Worm (Caenorhabditis elegans): Measurements from ENCODE around the gene srx-64.

DNA sequence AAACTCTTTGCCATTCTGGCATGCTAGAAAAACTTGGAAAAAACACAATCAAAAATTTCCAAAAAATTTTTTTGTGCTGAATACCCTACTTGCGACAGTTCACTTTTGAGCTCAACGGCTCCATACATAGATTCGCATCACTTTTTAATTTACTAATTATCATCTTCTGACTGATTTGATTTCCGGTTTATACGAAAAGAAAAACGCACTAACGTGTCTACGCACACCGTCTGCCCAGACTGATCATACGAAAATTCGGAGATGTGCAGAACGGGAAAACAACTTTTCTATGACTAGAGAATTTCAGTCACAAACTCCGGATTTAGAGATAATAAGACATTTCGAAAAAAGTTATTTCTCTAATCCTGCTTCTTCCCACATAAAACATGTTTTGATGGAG lies 44.6 kb upstream of the srx-64 start:
- TF ChIP-seq ztf-23 (GFP tag; IDR thresholded peaks at IDR 0.05) (no peak), med-1 (GFP tag; optimal IDR thresholded peaks at IDR 0.05; ENCODE audit: insufficient read depth) (no peak), cog-1 (tag; optimal IDR thresholded peaks at IDR 0.05) (no peak), tab-1 (GFP tag; IDR thresholded peaks at IDR 0.05) (no peak), flt-1 (GFP tag; IDR thresholded peaks at IDR 0.05) (no peak), klf-2 (GFP tag; conservative IDR thresholded peaks at IDR 0.05) (no peak)
